Fruit fly (Drosophila melanogaster): ENCODE data around the gene for.

The for gene

DNA sequence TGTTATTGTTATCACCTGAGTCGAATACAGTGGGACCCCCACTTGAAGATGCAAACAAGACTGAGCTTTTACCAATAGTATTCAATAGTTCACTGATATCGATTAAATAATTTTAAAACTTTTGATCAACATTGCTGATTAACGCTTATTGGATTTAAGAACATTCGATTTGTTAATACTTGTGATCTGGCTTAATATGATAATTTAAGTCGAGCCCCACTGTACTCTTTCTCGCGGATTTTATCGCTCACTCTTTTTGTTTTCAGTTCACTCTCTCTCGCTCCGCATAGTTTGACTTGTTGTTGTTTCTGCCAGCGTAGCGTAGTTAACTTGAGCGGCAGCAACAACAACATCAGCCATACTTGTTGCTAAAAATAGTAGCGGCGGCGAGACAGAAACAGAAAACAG is 1.1 kb downstream of the for start:
- no peak for TF ChIP-seq CG8478 (optimal IDR thresholded peaks at IDR 0.05)
- TF ChIP-seq psq (optimal IDR thresholded peaks at IDR 0.05) = no peak
- no peak for TF ChIP-seq usp (GFP tag; optimal IDR thresholded peaks at IDR 0.05)
- TF ChIP-seq EcR (GFP tag; optimal IDR thresholded peaks at IDR 0.05) = no peak
- TF ChIP-seq pan (optimal IDR thresholded peaks at IDR 0.05) = no peak
- TF ChIP-seq Dll (optimal IDR thresholded peaks at IDR 0.05) = no peak

DNA sequence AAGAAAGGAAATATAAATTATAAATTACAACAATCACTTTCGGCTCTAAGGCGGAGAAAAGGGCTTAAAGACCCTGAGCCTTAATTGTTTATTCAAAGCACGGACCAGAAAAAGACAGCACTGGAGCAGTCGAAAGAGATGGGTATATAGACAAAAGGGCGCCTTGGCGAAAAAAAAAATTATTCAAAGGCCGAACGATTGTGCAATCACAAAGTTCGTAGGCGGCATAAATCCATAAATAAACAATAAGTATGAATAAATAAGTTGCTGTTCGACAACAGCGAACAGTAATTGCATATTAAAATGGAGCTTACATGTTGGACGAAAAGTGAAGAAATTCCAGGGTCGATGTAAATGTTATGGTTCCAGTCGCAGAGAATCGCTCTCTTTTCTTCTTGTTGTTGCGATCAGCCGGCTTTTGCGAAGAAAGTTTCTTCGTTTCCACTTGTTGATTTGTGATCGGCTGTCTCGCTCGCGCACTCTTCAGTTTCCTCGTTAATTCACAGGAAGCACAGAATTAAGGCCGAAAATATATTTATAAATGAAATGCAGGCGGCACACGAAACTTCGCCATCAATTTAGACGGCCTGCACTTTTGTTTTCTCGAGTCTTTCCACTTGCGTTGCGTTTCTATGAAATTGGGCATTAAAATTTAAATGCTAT is 1.7 kb downstream of the for start:
- TF ChIP-seq usp (GFP tag; optimal IDR thresholded peaks at IDR 0.05) = no peak
- TF ChIP-seq Dll (optimal IDR thresholded peaks at IDR 0.05) = no peak
- TF ChIP-seq CG8478 (optimal IDR thresholded peaks at IDR 0.05) = no peak
- no peak for TF ChIP-seq EcR (GFP tag; optimal IDR thresholded peaks at IDR 0.05)
- no peak for TF ChIP-seq psq (optimal IDR thresholded peaks at IDR 0.05)
- no peak for TF ChIP-seq pan (optimal IDR thresholded peaks at IDR 0.05)

DNA sequence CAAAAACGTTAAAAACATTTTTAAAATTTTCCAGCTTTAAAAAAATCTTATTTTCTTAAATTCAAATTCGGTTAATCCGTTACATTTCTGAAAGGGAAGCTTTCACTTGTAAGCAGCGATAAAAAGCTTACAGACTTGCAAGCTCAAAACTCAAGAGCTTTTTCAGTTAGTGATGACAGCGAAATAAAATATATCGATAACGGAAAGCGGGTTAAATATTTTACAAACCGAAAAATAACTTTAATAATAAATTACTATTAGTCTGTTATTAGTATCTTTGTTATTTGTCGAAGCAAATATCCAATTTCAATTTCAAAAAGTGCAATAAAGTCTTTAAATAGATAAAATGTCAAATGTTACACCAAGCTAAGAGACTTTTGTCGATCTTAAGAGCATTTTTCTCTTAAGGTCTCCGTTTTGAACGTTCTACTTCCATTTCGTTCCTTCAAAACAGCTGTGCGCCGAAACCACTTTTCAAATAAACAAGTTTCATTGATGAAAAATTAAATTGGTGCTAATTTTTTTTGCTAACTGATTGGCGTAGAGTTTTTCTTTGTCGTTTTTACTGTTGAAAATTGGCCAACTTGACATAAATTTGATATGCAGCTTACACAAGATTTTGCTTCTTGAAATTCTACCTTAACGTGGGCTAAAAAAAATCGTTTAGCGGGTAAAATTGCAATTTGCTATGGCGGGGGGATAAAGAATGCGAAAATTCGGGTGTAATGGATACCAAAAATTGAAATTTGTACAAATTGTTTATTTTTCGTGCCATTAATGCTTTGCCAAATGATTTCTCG is 8.4 kb downstream of the for start:
- TF ChIP-seq CG8478 (optimal IDR thresholded peaks at IDR 0.05) (no peak), pan (optimal IDR thresholded peaks at IDR 0.05) (no peak), usp (GFP tag; optimal IDR thresholded peaks at IDR 0.05) (no peak), Dll (optimal IDR thresholded peaks at IDR 0.05) (no peak), EcR (GFP tag; optimal IDR thresholded peaks at IDR 0.05) (no peak), psq (optimal IDR thresholded peaks at IDR 0.05) (no peak)

DNA sequence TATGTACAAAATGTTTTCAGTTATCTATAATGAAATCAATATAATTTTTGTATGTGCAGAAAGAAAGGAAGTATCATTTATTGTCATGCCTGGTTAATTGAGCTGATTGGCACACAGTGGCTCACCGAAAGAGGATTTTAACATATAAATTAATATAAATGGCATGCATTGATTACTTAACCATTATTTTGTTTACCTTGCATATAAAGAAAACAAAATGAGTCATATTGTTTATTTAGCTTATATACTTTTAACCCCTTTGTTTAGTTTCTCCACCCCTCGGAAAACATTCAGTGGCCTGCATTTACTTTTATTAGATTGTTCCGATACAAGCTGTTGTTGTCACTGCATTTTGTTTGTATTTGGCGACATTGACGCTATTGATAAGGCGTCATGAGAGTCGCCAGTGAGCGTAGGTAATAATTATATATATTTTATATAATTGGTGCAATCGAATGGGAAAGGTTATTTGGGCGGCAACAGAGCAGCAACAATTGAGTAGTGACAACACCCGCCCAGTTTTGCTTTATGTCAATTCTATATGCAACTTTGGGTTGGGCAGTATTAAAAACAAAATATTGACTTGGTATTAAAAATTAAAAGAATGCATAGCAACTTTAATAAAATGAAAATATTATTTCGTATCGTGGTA is 9.1 kb downstream of the for start:
- TF ChIP-seq Dll (optimal IDR thresholded peaks at IDR 0.05) (no peak), EcR (GFP tag; optimal IDR thresholded peaks at IDR 0.05) (no peak), usp (GFP tag; optimal IDR thresholded peaks at IDR 0.05) (no peak), pan (optimal IDR thresholded peaks at IDR 0.05) (no peak), psq (optimal IDR thresholded peaks at IDR 0.05) (no peak), CG8478 (optimal IDR thresholded peaks at IDR 0.05) (no peak)

DNA sequence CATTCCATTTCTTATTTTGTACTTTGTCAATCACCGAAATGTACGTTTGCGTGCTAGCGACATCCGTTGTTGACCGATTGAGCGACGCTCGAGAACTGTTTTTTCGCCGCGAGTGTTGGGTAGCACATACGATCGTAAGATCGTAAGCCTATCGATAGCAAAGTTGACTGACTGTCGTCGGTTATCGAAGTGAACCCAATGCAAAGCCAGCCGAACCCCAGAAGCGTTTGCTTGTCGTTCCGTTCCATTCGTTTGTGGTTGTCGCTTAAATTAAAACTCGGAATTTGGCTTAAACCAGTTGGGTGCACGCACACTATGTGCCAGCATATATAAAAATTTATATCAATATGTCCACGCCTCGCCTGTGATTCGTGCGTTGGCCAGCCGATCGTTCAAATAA is 10.7 kb downstream of the for start:
- TF ChIP-seq usp (GFP tag; optimal IDR thresholded peaks at IDR 0.05) = no peak
- no peak for TF ChIP-seq Dll (optimal IDR thresholded peaks at IDR 0.05)
- TF ChIP-seq CG8478 (optimal IDR thresholded peaks at IDR 0.05) = no peak
- no peak for TF ChIP-seq EcR (GFP tag; optimal IDR thresholded peaks at IDR 0.05)
- no peak for TF ChIP-seq pan (optimal IDR thresholded peaks at IDR 0.05)

DNA sequence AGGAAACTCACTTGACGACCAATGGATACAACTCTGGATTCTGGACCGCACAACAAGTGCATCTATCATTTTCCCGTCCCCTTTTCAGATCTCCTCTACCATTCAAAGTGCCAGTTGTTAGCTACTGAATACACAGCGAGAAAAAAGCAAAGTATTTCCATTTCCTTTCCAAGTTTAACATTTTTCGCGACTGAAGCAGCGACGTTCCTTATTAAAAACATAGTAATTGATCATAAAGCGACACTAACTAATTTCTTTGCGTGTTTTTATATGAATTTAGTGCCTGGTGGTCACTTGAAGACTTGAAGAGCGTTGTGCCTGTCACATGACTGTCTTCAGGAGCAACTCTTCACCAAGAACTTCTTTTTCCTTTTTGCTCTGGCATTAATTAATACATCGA is 11.4 kb downstream of the for start:
- TF ChIP-seq usp (GFP tag; optimal IDR thresholded peaks at IDR 0.05) (no peak), Dll (optimal IDR thresholded peaks at IDR 0.05) (no peak), CG8478 (optimal IDR thresholded peaks at IDR 0.05) (no peak), psq (optimal IDR thresholded peaks at IDR 0.05) (no peak), EcR (GFP tag; optimal IDR thresholded peaks at IDR 0.05) (no peak), pan (optimal IDR thresholded peaks at IDR 0.05) (no peak)

DNA sequence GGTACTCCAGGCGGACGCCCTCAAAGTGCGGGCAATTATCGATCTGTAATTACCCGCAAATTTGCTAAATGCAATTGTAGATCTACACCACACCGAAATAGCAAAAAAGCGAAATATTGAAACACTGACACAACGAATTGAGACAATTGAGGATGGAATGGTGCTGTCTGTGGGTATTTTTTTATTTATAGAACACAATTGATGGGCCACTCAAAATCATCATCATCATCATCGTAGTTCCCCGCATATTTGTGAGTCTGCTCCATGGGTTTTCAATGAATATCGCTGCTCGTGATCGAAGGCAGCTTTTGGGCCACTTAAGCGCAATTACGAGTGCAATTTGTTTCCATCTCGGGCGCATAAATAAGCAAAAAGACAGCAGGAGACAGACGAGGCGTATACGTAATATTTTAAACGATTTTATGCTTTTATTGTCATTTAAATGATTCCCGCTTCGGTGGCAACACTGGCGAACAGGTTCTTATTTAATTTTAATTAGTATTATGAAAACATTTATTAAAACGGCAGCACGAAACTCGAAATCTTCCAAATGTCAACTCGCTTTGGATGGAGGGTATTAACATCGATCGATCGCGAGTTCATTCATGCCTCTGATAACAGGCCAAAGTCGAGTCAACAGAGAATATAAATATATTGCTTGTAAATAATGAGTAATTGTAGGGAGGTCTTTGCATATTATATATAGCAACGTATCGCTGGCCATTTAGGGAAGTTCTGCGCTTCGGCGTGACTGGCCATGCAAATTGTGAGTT is 14.4 kb downstream of the for start:
- TF ChIP-seq usp (GFP tag; optimal IDR thresholded peaks at IDR 0.05) = no peak
- TF ChIP-seq pan (optimal IDR thresholded peaks at IDR 0.05) = no peak
- TF ChIP-seq CG8478 (optimal IDR thresholded peaks at IDR 0.05) = no peak
- TF ChIP-seq psq (optimal IDR thresholded peaks at IDR 0.05) = no peak
- no peak for TF ChIP-seq EcR (GFP tag; optimal IDR thresholded peaks at IDR 0.05)
- TF ChIP-seq Dll (optimal IDR thresholded peaks at IDR 0.05) = no peak

DNA sequence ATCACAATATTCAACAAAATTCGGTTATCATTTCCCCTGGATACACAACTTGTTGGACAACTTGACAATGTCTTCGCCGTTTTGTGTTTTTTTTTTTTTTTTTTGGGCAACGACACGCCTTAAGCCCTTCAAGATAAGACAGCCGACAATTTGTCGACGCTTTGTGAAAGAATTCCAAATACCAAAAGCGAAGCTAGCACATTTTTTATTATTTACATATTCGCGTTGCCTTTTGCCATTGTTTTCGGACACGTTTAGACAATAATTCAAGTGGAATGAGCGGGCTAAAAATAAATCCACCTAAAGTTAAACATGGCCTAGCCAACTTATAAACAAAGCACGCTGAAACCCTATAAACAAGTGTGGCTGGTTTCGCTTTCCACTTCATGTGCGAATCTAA is 15.8 kb downstream of the for start:
- TF ChIP-seq EcR (GFP tag; optimal IDR thresholded peaks at IDR 0.05) = no peak
- TF ChIP-seq usp (GFP tag; optimal IDR thresholded peaks at IDR 0.05) = no peak
- TF ChIP-seq pan (optimal IDR thresholded peaks at IDR 0.05) = no peak
- TF ChIP-seq Dll (optimal IDR thresholded peaks at IDR 0.05) = no peak
- no peak for TF ChIP-seq psq (optimal IDR thresholded peaks at IDR 0.05)
- TF ChIP-seq CG8478 (optimal IDR thresholded peaks at IDR 0.05) = no peak

DNA sequence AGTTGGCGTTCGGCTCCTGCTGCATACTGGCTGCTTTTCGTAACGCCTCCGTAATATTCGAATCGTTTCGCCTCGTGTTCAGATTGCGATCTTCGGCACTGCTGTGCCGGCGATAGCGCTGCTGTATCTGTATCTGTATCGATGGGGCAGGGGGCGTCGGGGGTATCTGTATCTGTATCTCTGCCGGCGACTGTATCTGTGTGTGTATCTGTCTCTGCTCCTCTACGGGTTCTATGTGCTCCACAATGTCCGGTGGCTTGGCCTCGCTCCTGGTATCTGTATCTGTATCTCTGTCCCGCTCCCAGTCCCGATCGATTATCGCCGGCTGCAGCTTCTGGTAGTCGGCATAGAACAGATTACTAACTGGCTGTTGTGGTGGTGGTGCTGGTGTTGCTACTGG is 16.8 kb downstream of the for start:
- no peak for TF ChIP-seq EcR (GFP tag; optimal IDR thresholded peaks at IDR 0.05)
- TF ChIP-seq psq (optimal IDR thresholded peaks at IDR 0.05) = no peak
- no peak for TF ChIP-seq CG8478 (optimal IDR thresholded peaks at IDR 0.05)
- TF ChIP-seq Dll (optimal IDR thresholded peaks at IDR 0.05) = no peak
- no peak for TF ChIP-seq pan (optimal IDR thresholded peaks at IDR 0.05)
- no peak for TF ChIP-seq usp (GFP tag; optimal IDR thresholded peaks at IDR 0.05)

DNA sequence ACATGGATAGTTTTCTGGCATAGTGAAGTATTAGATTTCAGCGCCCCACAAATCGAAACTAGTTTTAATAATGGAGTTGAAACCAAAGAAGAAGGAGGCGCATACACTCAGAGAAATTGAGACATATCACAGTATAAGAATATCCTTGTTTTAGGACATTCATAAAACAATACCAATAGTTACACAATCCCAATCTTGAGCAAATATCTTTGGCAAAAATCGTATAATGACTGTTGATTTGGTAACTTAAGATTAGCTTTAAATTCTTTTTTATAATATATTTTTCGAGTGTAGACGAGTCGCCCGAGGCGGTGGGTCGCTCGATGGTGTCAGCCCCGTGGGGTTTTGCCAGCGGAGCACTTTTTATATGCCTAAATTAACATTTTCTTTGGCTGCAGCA is 21.3 kb downstream of the for start:
- TF ChIP-seq usp (GFP tag; optimal IDR thresholded peaks at IDR 0.05) (no peak), psq (optimal IDR thresholded peaks at IDR 0.05) (no peak), EcR (GFP tag; optimal IDR thresholded peaks at IDR 0.05) (no peak), CG8478 (optimal IDR thresholded peaks at IDR 0.05) (no peak), pan (optimal IDR thresholded peaks at IDR 0.05) (no peak), Dll (optimal IDR thresholded peaks at IDR 0.05) (no peak)

DNA sequence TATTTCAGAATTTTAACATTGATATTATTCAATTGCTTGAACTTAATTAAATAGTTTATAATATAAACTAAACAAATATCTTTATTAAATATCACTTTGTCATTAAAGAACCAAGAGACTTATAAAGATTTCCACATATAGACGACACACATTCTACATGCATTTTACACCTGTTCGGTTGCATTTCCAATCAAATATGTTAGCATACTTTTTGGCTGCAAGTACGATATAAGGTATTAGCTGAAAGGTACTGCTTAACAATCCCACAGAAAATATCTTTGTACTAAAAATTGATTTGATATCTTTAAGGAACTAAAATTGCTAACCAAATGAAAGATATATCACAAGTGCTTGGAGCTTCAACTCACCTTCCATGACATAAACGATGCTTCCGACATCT is 22.9 kb downstream of the for start:
- TF ChIP-seq Dll (optimal IDR thresholded peaks at IDR 0.05) = no peak
- TF ChIP-seq pan (optimal IDR thresholded peaks at IDR 0.05) = no peak
- TF ChIP-seq usp (GFP tag; optimal IDR thresholded peaks at IDR 0.05) = no peak
- no peak for TF ChIP-seq psq (optimal IDR thresholded peaks at IDR 0.05)
- no peak for TF ChIP-seq CG8478 (optimal IDR thresholded peaks at IDR 0.05)
- TF ChIP-seq EcR (GFP tag; optimal IDR thresholded peaks at IDR 0.05) = no peak

Data from whole organism.